Fruit fly (Drosophila melanogaster) whole organism, embryonic: ENCODE measurements around the gene CG17687.
A peak's percentile ranks its signal among the peaks of the same experiment; 100 is the strongest.

Experiments
- B-H1 ChIP-seq: fragments of 200-800 bp; sonication (Bioruptor generic); IDR thresholded peaks from 3 replicates; pipeline ENCODE4 v1.3.6; 2022; ENCODE audit warnings: missing biosample characterization, missing genetic modification characterization
- Blimp-1 ChIP-seq: fragments of 200-800 bp; sonication (Bioruptor generic); optimal IDR thresholded peaks from 3 replicates; lab custom pipeline; 2018; ENCODE audit warnings: missing biosample characterization, missing genetic modification characterization, mild to moderate bottlenecking, moderate library complexity, missing genetic modification reagents
- CG10959 ChIP-seq: fragments of 200-800 bp; sonication (Bioruptor generic); IDR thresholded peaks from 2 replicates; pipeline ENCODE4 v1.3.6; 2022; ENCODE audit warnings: missing biosample characterization, missing genetic modification characterization
- CG13296 ChIP-seq: fragments of 200-800 bp; sonication (Bioruptor generic); optimal IDR thresholded peaks from 3 replicates; lab custom pipeline; 2018; ENCODE audit warnings: missing biosample characterization, mild to moderate bottlenecking, missing genetic modification characterization
- CG13424 ChIP-seq: fragments of 200-800 bp; sonication (Bioruptor generic); optimal IDR thresholded peaks from 2 replicates; lab custom pipeline; 2019; ENCODE audit warnings: missing biosample characterization, mild to moderate bottlenecking, missing genetic modification characterization, moderate library complexity
- CG14050 ChIP-seq: fragments of 200-800 bp; sonication (Bioruptor generic); IDR thresholded peaks from 3 replicates; pipeline ENCODE4 v1.3.6; 2022; ENCODE audit warnings: missing biosample characterization, missing genetic modification characterization
- CG14441 ChIP-seq: fragments of 200-800 bp; sonication (Bioruptor generic); IDR thresholded peaks from 2 replicates; pipeline ENCODE4 v1.3.6; 2022; ENCODE audit warnings: missing biosample characterization, missing genetic modification characterization
- CG15696 ChIP-seq: fragments of 200-800 bp; sonication (Bioruptor generic); optimal IDR thresholded peaks from 2 replicates; lab custom pipeline; 2019; ENCODE audit warnings: missing biosample characterization, mild to moderate bottlenecking, missing genetic modification characterization, moderate library complexity
- CG1647 ChIP-seq: fragments of 200-800 bp; sonication (Bioruptor generic); optimal IDR thresholded peaks from 3 replicates; lab custom pipeline; 2016; ENCODE audit warnings: missing biosample characterization, missing genetic modification characterization
- CG16815 ChIP-seq: fragments of 200-800 bp; sonication (Bioruptor generic); optimal IDR thresholded peaks from 3 replicates; lab custom pipeline; 2017; ENCODE audit warnings: missing biosample characterization, mild to moderate bottlenecking, missing genetic modification characterization
- CG17359 ChIP-seq: fragments of 200-800 bp; sonication (Bioruptor generic); optimal IDR thresholded peaks from 3 replicates; lab custom pipeline; 2018; ENCODE audit warnings: missing biosample characterization, mild to moderate bottlenecking, missing genetic modification characterization, moderate library complexity
- CG2202 ChIP-seq: fragments of 200-800 bp; sonication (Bioruptor generic); optimal IDR thresholded peaks from 2 replicates; lab custom pipeline; 2018; ENCODE audit warnings: missing biosample characterization, mild to moderate bottlenecking, missing genetic modification characterization
- CG2678 ChIP-seq: fragments of 200-800 bp; sonication (Bioruptor generic); optimal IDR thresholded peaks from 3 replicates; lab custom pipeline; 2019; ENCODE audit warnings: missing biosample characterization, mild to moderate bottlenecking, missing genetic modification characterization, moderate library complexity
- CG32772 ChIP-seq: fragments of 200-800 bp; sonication (Bioruptor generic); IDR thresholded peaks from 2 replicates; pipeline ENCODE4 v1.3.6; 2022; ENCODE audit warnings: missing biosample characterization, missing genetic modification characterization
- CG42726 ChIP-seq: fragments of 200-800 bp; sonication (Bioruptor generic); IDR thresholded peaks from 2 replicates; pipeline ENCODE4 v1.3.6; 2022; ENCODE audit warnings: missing biosample characterization, missing genetic modification characterization; ENCODE audit not compliant: partially characterized antibody
- CG43689 ChIP-seq: fragments of 200-800 bp; sonication (Bioruptor generic); IDR thresholded peaks from 2 replicates; pipeline ENCODE4 v1.3.6; 2022; ENCODE audit warnings: missing biosample characterization, missing genetic modification characterization
- CG4404 ChIP-seq: fragments of 200-800 bp; sonication (Bioruptor generic); IDR thresholded peaks from 2 replicates; pipeline ENCODE4 v1.3.6; 2022; ENCODE audit warnings: missing biosample characterization, missing genetic modification characterization
- CG5245 ChIP-seq: fragments of 200-800 bp; sonication (Bioruptor generic); optimal IDR thresholded peaks from 3 replicates; lab custom pipeline; 2016; ENCODE audit warnings: missing biosample characterization, missing genetic modification characterization
- CG6175 ChIP-seq: fragments of 200-800 bp; sonication (Bioruptor generic); IDR thresholded peaks from 3 replicates; pipeline ENCODE4 v1.3.6; 2022; ENCODE audit warnings: missing biosample characterization, missing genetic modification characterization
- CG7372 ChIP-seq: fragments of 200-800 bp; sonication (Bioruptor generic); IDR thresholded peaks from 2 replicates; pipeline ENCODE4 v1.3.6; 2022; ENCODE audit warnings: missing biosample characterization, missing genetic modification characterization
- CG8765 ChIP-seq: fragments of 200-800 bp; sonication (Bioruptor generic); IDR thresholded peaks from 2 replicates; pipeline ENCODE4 v1.3.6; 2022; ENCODE audit warnings: missing biosample characterization, missing genetic modification characterization
- D19A ChIP-seq: fragments of 200-800 bp; optimal IDR thresholded peaks from 3 replicates; lab custom pipeline; 2019; ENCODE audit warnings: missing biosample characterization, mild to moderate bottlenecking, missing genetic modification characterization, moderate library complexity
- Dfd ChIP-seq, 2 experiments: fragments of >200 bp; optimal IDR thresholded peaks; 2 replicates each; lab custom pipeline; 2017; ENCODE audit warnings: missing biosample characterization in 2 of 2, missing genetic modification characterization in 2 of 2
- GATAe ChIP-seq: fragments of 200-800 bp; sonication (Bioruptor generic); conservative IDR thresholded peaks from 2 replicates; pipeline ENCODE4 v1.3.6; 2022; ENCODE audit warnings: missing biosample characterization, missing genetic modification characterization
- Hr51 ChIP-seq, 2 experiments: fragments of 200-800 bp; sonication (Bioruptor generic); optimal IDR thresholded peaks; 2 replicates in 1 of 2; 3 replicates in 1 of 2; lab custom pipeline; 2016 to 2018; ENCODE audit warnings: missing biosample characterization in 2 of 2, missing genetic modification characterization in 2 of 2, mild to moderate bottlenecking in 1 of 2, moderate library complexity in 1 of 2
- MTF-1 ChIP-seq: fragments of 200-800 bp; sonication (Bioruptor generic); optimal IDR thresholded peaks from 2 replicates; lab custom pipeline; 2018; ENCODE audit warnings: missing biosample characterization, mild to moderate bottlenecking, missing genetic modification characterization, borderline replicate concordance
- NfI ChIP-seq: fragments of 200-800 bp; sonication (Bioruptor generic); optimal IDR thresholded peaks from 3 replicates; lab custom pipeline; 2018; ENCODE audit warnings: missing biosample characterization, mild to moderate bottlenecking, missing genetic modification characterization, moderate library complexity
- cas ChIP-seq: fragments of 200-800 bp; sonication (Bioruptor generic); IDR thresholded peaks from 2 replicates; pipeline ENCODE4 v1.3.6; 2022; ENCODE audit warnings: missing biosample characterization, missing genetic modification characterization
- chif ChIP-seq, 2 experiments: fragments of 200-800 bp; sonication (Bioruptor generic); optimal IDR thresholded peaks; 3 replicates each; lab custom pipeline; 2016; ENCODE audit warnings: missing biosample characterization in 2 of 2, missing genetic modification characterization in 2 of 2
- chn ChIP-seq: fragments of 200-800 bp; sonication (Bioruptor generic); optimal IDR thresholded peaks from 2 replicates; lab custom pipeline; 2016; ENCODE audit warnings: missing biosample characterization, missing genetic modification characterization
- croc ChIP-seq: fragments of 200-800 bp; sonication (Bioruptor generic); conservative IDR thresholded peaks from 3 replicates; pipeline ENCODE4 v1.3.6; 2022; ENCODE audit warnings: missing biosample characterization, missing genetic modification characterization
- dati ChIP-seq: fragments of 200-800 bp; sonication (Bioruptor generic); IDR thresholded peaks from 2 replicates; pipeline ENCODE4 v1.3.6; 2022; ENCODE audit warnings: missing biosample characterization, missing genetic modification characterization
- dimm ChIP-seq: fragments of 200-800 bp; sonication (Bioruptor generic); IDR thresholded peaks from 2 replicates; pipeline ENCODE4 v1.3.6; 2022; ENCODE audit warnings: missing biosample characterization, missing genetic modification characterization
- dmrt11E ChIP-seq: fragments of 200-800 bp; sonication (Bioruptor generic); optimal IDR thresholded peaks from 3 replicates; lab custom pipeline; 2018; ENCODE audit warnings: missing biosample characterization, mild to moderate bottlenecking, missing genetic modification characterization, moderate library complexity
- ems ChIP-seq: fragments of 200-800 bp; sonication (Bioruptor generic); optimal IDR thresholded peaks from 3 replicates; lab custom pipeline; 2016; ENCODE audit warnings: missing biosample characterization, missing genetic modification characterization
- fd96Cb ChIP-seq: fragments of 200-800 bp; sonication (Bioruptor generic); optimal IDR thresholded peaks from 2 replicates; lab custom pipeline; 2018; ENCODE audit warnings: missing biosample characterization, mild to moderate bottlenecking, missing genetic modification characterization, moderate library complexity
- gem ChIP-seq: fragments of 200-800 bp; sonication (Bioruptor generic); optimal IDR thresholded peaks from 2 replicates; lab custom pipeline; 2019; ENCODE audit warnings: missing biosample characterization, mild to moderate bottlenecking, missing genetic modification characterization, moderate library complexity
- lilli ChIP-seq: fragments of 200-800 bp; sonication (Bioruptor generic); optimal IDR thresholded peaks from 3 replicates; lab custom pipeline; 2016; ENCODE audit warnings: missing biosample characterization, missing genetic modification characterization
- lmd ChIP-seq: fragments of 200-800 bp; sonication (Bioruptor generic); IDR thresholded peaks from 2 replicates; pipeline ENCODE4 v1.3.6; 2022; ENCODE audit warnings: missing biosample characterization, missing genetic modification characterization
- luna ChIP-seq: fragments of 200-800 bp; sonication (Bioruptor generic); optimal IDR thresholded peaks from 2 replicates; lab custom pipeline; 2016; ENCODE audit warnings: missing biosample characterization, missing genetic modification characterization
- odd ChIP-seq: fragments of 200-800 bp; sonication (Bioruptor generic); optimal IDR thresholded peaks from 2 replicates; lab custom pipeline; 2017; ENCODE audit warnings: missing biosample characterization, mild to moderate bottlenecking, missing genetic modification characterization
- schlank ChIP-seq: fragments of 200-800 bp; sonication (Bioruptor generic); optimal IDR thresholded peaks from 2 replicates; lab custom pipeline; 2018; ENCODE audit warnings: missing biosample characterization, mild to moderate bottlenecking, missing genetic modification characterization
- slbo ChIP-seq: fragments of 200-800 bp; sonication (Bioruptor generic); IDR thresholded peaks from 2 replicates; pipeline ENCODE4 v1.3.6; 2022; ENCODE audit warnings: missing biosample characterization, missing genetic modification characterization
- so ChIP-seq: fragments of 200-800 bp; sonication (Bioruptor generic); IDR thresholded peaks from 3 replicates; pipeline ENCODE4 v1.3.6; 2022; ENCODE audit warnings: missing biosample characterization, missing genetic modification characterization
- sob ChIP-seq: fragments of 200-800 bp; sonication (Bioruptor generic); IDR thresholded peaks from 2 replicates; pipeline ENCODE4 v1.3.6; 2022; ENCODE audit warnings: missing biosample characterization, missing genetic modification characterization
- tgo ChIP-seq: fragments of 200-800 bp; sonication (Bioruptor generic); IDR thresholded peaks from 3 replicates; pipeline ENCODE4 v1.3.6; 2022; ENCODE audit warnings: missing biosample characterization, missing genetic modification characterization
- tll ChIP-seq, 2 experiments: fragments of 200-800 bp in 1 of 2; fragments of >200 bp in 1 of 2; sonication (Bioruptor generic) in 1 of 2; optimal IDR thresholded peaks; 2 replicates each; lab custom pipeline; 2017 to 2019; ENCODE audit warnings: missing biosample characterization in 2 of 2, missing genetic modification characterization in 2 of 2, mild to moderate bottlenecking in 1 of 2, moderate library complexity in 1 of 2
- vnd ChIP-seq: fragments of 200-800 bp; sonication (Bioruptor generic); IDR thresholded peaks from 3 replicates; pipeline ENCODE4 v1.3.6; 2022; ENCODE audit warnings: missing biosample characterization, missing genetic modification characterization; ENCODE audit not compliant: partially characterized antibody
- zen ChIP-seq: fragments of 200-800 bp; sonication (Bioruptor generic); optimal IDR thresholded peaks from 3 replicates; lab custom pipeline; 2018; ENCODE audit warnings: missing biosample characterization, mild to moderate bottlenecking, missing genetic modification characterization, moderate library complexity

CG17687 gene

dm6 chr3L:13356084-13356693 is 7.4 kb downstream of the CG17687 start, which contains the start of gene Nplp2 (continued):
- no peak for TF ChIP-seq luna (GFP tag; lab: Kevin White, UChicago)
- peak; percentile 9 for TF ChIP-seq fd96Cb (tag; lab: Kevin White, UChicago)
- TF ChIP-seq tgo (GFP tag; lab: Robert Waterston, UW) = peak; percentile 63; the same call in 2 of the 3 replicates
- TF ChIP-seq CG17359 = peak; percentile 63
- peak; percentile 44; the same call in 1 of the 2 replicates for TF ChIP-seq CG43689 (GFP tag; lab: Robert Waterston, UW)
- no peak for TF ChIP-seq Dfd (GFP tag; optimal IDR thresholded peaks at IDR 0.05; lab: Kevin White, UChicago)
- peak; percentile 62 for TF ChIP-seq dmrt11E
- TF ChIP-seq Hr51 (GFP tag; optimal IDR thresholded peaks at IDR 0.05; lab: Kevin White, UChicago) = peak in 1 of 2 experiments; percentile 54
- peak; percentile 75 for TF ChIP-seq lmd (GFP tag; lab: Robert Waterston, UW)
- TF ChIP-seq MTF-1 (GFP tag; lab: Kevin White, UChicago) = no peak
- peak; percentile 69 for TF ChIP-seq CG7372 (GFP tag; lab: Robert Waterston, UW)
- TF ChIP-seq B-H1 (GFP tag; lab: Robert Waterston, UW) = peak; percentile 34; the same call in 1 of the 3 replicates
- peak; percentile 82 for TF ChIP-seq gem
- no peak for TF ChIP-seq vnd
- TF ChIP-seq chn (GFP tag; lab: Kevin White, UChicago) = no peak
- peak; percentile 15 for TF ChIP-seq odd (GFP tag; lab: Kevin White, UChicago)
- peak; percentile 11 for TF ChIP-seq zen
- TF ChIP-seq CG16815 = peak; percentile 22
- TF ChIP-seq CG6175 = 0 out of 3 replicates have a peak, but pooled peaks have one; percentile 8
- TF ChIP-seq NfI (GFP tag; lab: Kevin White, UChicago) = peak; percentile 44
- peak; percentile 56 for TF ChIP-seq CG4404
- TF ChIP-seq CG14441 = peak; percentile 35; the same call in 1 of the 2 replicates
- TF ChIP-seq CG10959 (GFP tag; lab: Robert Waterston, UW) = no peak
- TF ChIP-seq cas = no peak
- no peak for TF ChIP-seq ems (GFP tag; lab: Kevin White, UChicago)
- TF ChIP-seq CG1647 (GFP tag; lab: Kevin White, UChicago) = no peak
- TF ChIP-seq Blimp-1 (GFP tag; lab: Kevin White, UChicago) = no peak
- TF ChIP-seq CG14050 = peak; percentile 26; the same call in 1 of the 3 replicates
- TF ChIP-seq croc = 0 out of 3 replicates have a peak, but pooled peaks have one; percentile 22
- TF ChIP-seq GATAe (GFP tag; lab: Robert Waterston, UW) = no peak
- peak; percentile 25; the same call in 1 of the 2 replicates for TF ChIP-seq dati
- TF ChIP-seq so (GFP tag; lab: Robert Waterston, UW) = no peak
- no peak for TF ChIP-seq CG42726 (GFP tag; lab: Robert Waterston, UW)
- TF ChIP-seq CG15696 (tag; lab: Kevin White, UChicago) = peak; percentile 72
- peak; percentile 68 for TF ChIP-seq CG13424 (tag; lab: Kevin White, UChicago)
- 0 out of 2 replicates have a peak, but pooled peaks have one; percentile 33 for TF ChIP-seq CG8765
- TF ChIP-seq sob (GFP tag; lab: Robert Waterston, UW) = peak; percentile 75
- no peak for TF ChIP-seq lilli (GFP tag; lab: Kevin White, UChicago)
- TF ChIP-seq tll (GFP tag; optimal IDR thresholded peaks at IDR 0.05; lab: Kevin White, UChicago) = no peak
- TF ChIP-seq CG32772 (GFP tag; lab: Robert Waterston, UW) = peak; percentile 35; the same call in 1 of the 2 replicates
- TF ChIP-seq CG2678 (tag; lab: Kevin White, UChicago) = peak; percentile 72
- TF ChIP-seq CG5245 = peak; percentile 4
- TF ChIP-seq slbo = peak; percentile 71
- TF ChIP-seq CG13296 = peak; percentile 10
- no peak for TF ChIP-seq chif (GFP tag; optimal IDR thresholded peaks at IDR 0.05; lab: Kevin White, UChicago)
- TF ChIP-seq D19A (tag; lab: Kevin White, UChicago) = peak; percentile 4
- peak; percentile 7 for TF ChIP-seq CG2202 (tag; lab: Kevin White, UChicago)
- 0 out of 2 replicates have a peak, but pooled peaks have one; percentile 13 for TF ChIP-seq dimm
- peak; percentile 19 for TF ChIP-seq schlank
